Worm (Caenorhabditis elegans) whole organism, young adult: ENCODE results near the gene nsph-4.2.

Experiments
- F22D6.2 ChIP-seq: sonication (generic microtip); optimal IDR thresholded peaks from 2 replicates; lab custom pipeline; 2016; ENCODE audit warnings: mild to moderate bottlenecking, missing genetic modification characterization, missing compliant biosample characterization
- F57C9.4 ChIP-seq: sonication (generic microtip); optimal IDR thresholded peaks from 2 replicates; lab custom pipeline; 2017; ENCODE audit warnings: mild to moderate bottlenecking, missing genetic modification characterization, missing compliant biosample characterization
- atf-7 ChIP-seq: sonication (generic microtip); optimal IDR thresholded peaks from 2 replicates; lab custom pipeline; 2017; ENCODE audit warnings: mild to moderate bottlenecking, missing genetic modification characterization, missing compliant biosample characterization
- bed-1 ChIP-seq: fragments of 200-800 bp; sonication (Bioruptor generic); IDR thresholded peaks from 2 replicates; pipeline ENCODE4 v1.3.6; 2022; ENCODE audit warnings: missing genetic modification reagents, missing genetic modification characterization, missing compliant biosample characterization
- hmg-1.2 ChIP-seq: fragments of 200-800 bp; sonication (Bioruptor generic); IDR thresholded peaks from 2 replicates; pipeline ENCODE4 v1.3.6; 2022; ENCODE audit warnings: missing genetic modification reagents, missing genetic modification characterization, missing compliant biosample characterization
- rcor-1 ChIP-seq: fragments of 200-800 bp; sonication (Bioruptor generic); IDR thresholded peaks from 2 replicates; pipeline ENCODE4 v1.3.6; 2022; ENCODE audit warnings: missing genetic modification reagents, missing genetic modification characterization, missing compliant biosample characterization
- snpc-4 ChIP-seq, 5 experiments: fragments of 150-350 bp in 1 of 5; sonication (generic microtip) in 4 of 5; optimal IDR thresholded peaks; 2 replicates each; lab custom pipeline; 2014 to 2018; ENCODE audit warnings: missing genetic modification characterization in 5 of 5, missing biosample characterization in 3 of 5, antibody characterized with exemption in 2 of 5, mild to moderate bottlenecking in 2 of 5, missing compliant biosample characterization in 2 of 5, missing genotype in 2 of 5, moderate library complexity in 2 of 5, missing genetic modification reagents in 1 of 5

Gene nsph-4.2

DNA sequence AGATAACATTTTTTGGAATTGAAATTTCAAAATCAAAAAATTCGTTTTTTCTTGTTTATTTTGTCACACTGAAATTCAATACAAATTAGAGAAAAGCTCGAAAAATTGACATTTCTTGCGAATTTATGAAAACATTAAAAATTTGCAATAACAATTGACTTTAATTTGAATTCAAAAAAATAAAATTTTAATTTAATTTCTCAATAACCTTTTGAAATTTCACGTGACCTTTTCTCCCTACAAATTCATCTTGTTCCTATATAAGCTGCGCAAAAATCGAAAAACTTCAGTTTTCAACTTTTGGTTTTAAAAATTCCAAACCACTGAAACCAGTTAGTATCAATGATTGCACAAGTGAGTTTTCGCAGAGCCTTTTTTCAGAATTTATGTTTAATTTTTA is 50.2 kb downstream of the nsph-4.2 start, which contains the start of gene F36H12.4:
F36H12.4 (plus strand) TSS at position 301 of the 400 bp plus-strand sequence.
- no peak for TF ChIP-seq bed-1
- no peak for TF ChIP-seq atf-7
- no peak for TF ChIP-seq snpc-4 (GFP tag; optimal IDR thresholded peaks at IDR 0.05; lab: Kevin White, UChicago)
- TF ChIP-seq snpc-4 (tag; optimal IDR thresholded peaks at IDR 0.05; lab: Kevin White, UChicago), result no peak
- TF ChIP-seq rcor-1 (GFP tag; lab: Robert Waterston, UW), result no peak
- no peak for TF ChIP-seq F57C9.4 (tag; lab: Kevin White, UChicago)
- no peak for TF ChIP-seq hmg-1.2 (GFP tag; lab: Robert Waterston, UW)
- TF ChIP-seq F22D6.2, result no peak
